ENCODE assay signal across 5 fruit fly cellular contexts in the genomic region with DNA sequence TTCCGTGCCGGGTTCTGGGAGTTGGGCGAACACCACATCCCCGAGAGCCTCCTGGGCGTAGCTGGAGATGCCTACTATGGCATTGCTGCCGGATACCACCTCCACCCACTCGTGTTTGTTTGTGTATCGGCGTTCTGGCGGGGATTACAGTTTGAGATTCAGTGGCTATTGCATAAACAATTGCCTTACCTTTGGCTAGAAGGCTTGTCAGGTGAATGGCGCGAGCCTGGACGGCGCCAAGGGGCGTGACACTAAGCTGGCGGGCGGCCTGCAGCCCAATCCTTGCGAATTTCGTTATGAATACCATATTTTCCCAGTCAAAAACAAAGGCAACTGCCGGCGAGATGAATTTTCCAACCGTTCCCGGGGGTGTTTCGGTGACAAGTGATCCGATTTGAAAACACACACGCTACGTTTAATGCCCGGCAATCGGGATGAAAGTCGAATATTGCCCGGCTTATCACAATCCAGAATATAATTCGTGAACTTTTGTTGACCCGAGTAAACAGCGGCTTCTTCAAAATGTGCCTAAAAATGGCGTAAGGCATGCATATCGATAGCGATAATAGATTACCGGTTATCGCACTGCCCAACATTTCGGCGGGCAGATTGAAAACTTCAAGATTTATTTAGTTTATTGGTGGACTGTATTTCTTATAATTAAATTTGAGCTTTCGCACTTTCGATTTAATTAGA.
TF ChIP-seq lines count a peak whose summit lies in the region.

A gene (minus strand): TSS at position 511 of the 696 bp plus-strand sequence.

- TF ChIP-seq CTCF in whole organism, embryonic (GFP tag; optimal IDR thresholded peaks at IDR 0.05; lab: Kevin White, UChicago) = peak; percentile 4

TF ChIP-seq in whole organism, adult, 20 proteins besides CTCF, POLR2A, EP300 and RAD21:
- TF ChIP-seq CG7101 (tag; optimal IDR thresholded peaks at IDR 0.05; lab: Kevin White, UChicago) (peak; percentile 29), Mnt (GFP tag; optimal IDR thresholded peaks at IDR 0.05; lab: Kevin White, UChicago) (peak; percentile 37), cic (GFP tag; optimal IDR thresholded peaks at IDR 0.05; lab: Kevin White, UChicago) (peak; percentile 53), cnc (optimal IDR thresholded peaks at IDR 0.05; lab: Kevin White, UChicago) (no peak)

TF ChIP-seq in whole organism, embryonic, 481 proteins besides CTCF, POLR2A, EP300 and RAD21 (continues in another document):
- TF ChIP-seq salm (tag; optimal IDR thresholded peaks at IDR 0.05; lab: Kevin White, UChicago) (no peak), gcm (GFP tag; optimal IDR thresholded peaks at IDR 0.05; lab: Kevin White, UChicago) (no peak), CG15696 (tag; optimal IDR thresholded peaks at IDR 0.05; lab: Kevin White, UChicago) (peak; percentile 36), CG31388 (GFP tag; optimal IDR thresholded peaks at IDR 0.05; lab: Kevin White, UChicago) (no peak), CG13287 (GFP tag; IDR thresholded peaks at IDR 0.05; lab: Robert Waterston, UW; ENCODE audit: partially characterized antibody) (peak; percentile 73), Rfx (GFP tag; IDR thresholded peaks at IDR 0.05; lab: Robert Waterston, UW) (no peak), so (GFP tag; IDR thresholded peaks at IDR 0.05; lab: Robert Waterston, UW) (no peak), CG15601 (tag; optimal IDR thresholded peaks at IDR 0.05; lab: Kevin White, UChicago) (peak; percentile 7), sna (GFP tag; IDR thresholded peaks at IDR 0.05; lab: Robert Waterston, UW; ENCODE audit: partially characterized antibody) (peak; percentile 66), CG6654 (GFP tag; optimal IDR thresholded peaks at IDR 0.05; lab: Kevin White, UChicago) (peak; percentile 97), trem (tag; optimal IDR thresholded peaks at IDR 0.05; lab: Kevin White, UChicago) (peak; percentile 47), Deaf1 (tag; optimal IDR thresholded peaks at IDR 0.05; lab: Kevin White, UChicago) (peak; percentile 9), GATAe (GFP tag; conservative IDR thresholded peaks at IDR 0.05; lab: Robert Waterston, UW) (no peak), Hr78 (GFP tag; optimal IDR thresholded peaks at IDR 0.05; lab: Kevin White, UChicago) (peak in 1 of 2 experiments; percentile 99), CG1602 (GFP tag; optimal IDR thresholded peaks at IDR 0.05; lab: Kevin White, UChicago) (no peak), HmgZ (tag; optimal IDR thresholded peaks at IDR 0.05; lab: Kevin White, UChicago) (peak; percentile 19), usp (GFP tag; optimal IDR thresholded peaks at IDR 0.05; lab: Kevin White, UChicago) (no peak), CG14710 (tag; optimal IDR thresholded peaks at IDR 0.05; lab: Kevin White, UChicago) (peak; percentile 23), HLHmδ (GFP tag; optimal IDR thresholded peaks at IDR 0.05; lab: Kevin White, UChicago) (peak; percentile 45)

TF ChIP-seq in whole organism, prepupa, 60 proteins besides CTCF, POLR2A, EP300 and RAD21 (continues in another document):
- TF ChIP-seq CG11902 (GFP tag; optimal IDR thresholded peaks at IDR 0.05; lab: Kevin White, UChicago) (no peak), acj6 (GFP tag; optimal IDR thresholded peaks at IDR 0.05; lab: Kevin White, UChicago) (no peak), topi (GFP tag; optimal IDR thresholded peaks at IDR 0.05; lab: Kevin White, UChicago) (no peak), Hr39 (GFP tag; optimal IDR thresholded peaks at IDR 0.05; lab: Kevin White, UChicago) (no peak), salr (GFP tag; optimal IDR thresholded peaks at IDR 0.05; lab: Kevin White, UChicago) (no peak), Smox (GFP tag; optimal IDR thresholded peaks at IDR 0.05; lab: Kevin White, UChicago) (no peak), fkh (GFP tag; optimal IDR thresholded peaks at IDR 0.05; lab: Kevin White, UChicago) (peak; percentile 96), CG11294 (GFP tag; IDR thresholded peaks at IDR 0.05; lab: Robert Waterston, UW) (no peak), dac (GFP tag; optimal IDR thresholded peaks at IDR 0.05; lab: Kevin White, UChicago) (no peak), CG8632 (GFP tag; optimal IDR thresholded peaks at IDR 0.05; lab: Kevin White, UChicago) (no peak), eg (GFP tag; IDR thresholded peaks at IDR 0.05; lab: Robert Waterston, UW) (no peak), Hr38 (GFP tag; optimal IDR thresholded peaks at IDR 0.05; lab: Kevin White, UChicago) (no peak), CG4318 (GFP tag; optimal IDR thresholded peaks at IDR 0.05; lab: Kevin White, UChicago) (no peak), CG6792 (GFP tag; optimal IDR thresholded peaks at IDR 0.05; lab: Kevin White, UChicago) (no peak), Ets21C (GFP tag; optimal IDR thresholded peaks at IDR 0.05; lab: Kevin White, UChicago) (no peak), CG10669 (GFP tag; optimal IDR thresholded peaks at IDR 0.05; lab: Kevin White, UChicago) (no peak), CG3032 (tag; optimal IDR thresholded peaks at IDR 0.05; lab: Kevin White, UChicago) (no peak), CG7368 (GFP tag; optimal IDR thresholded peaks at IDR 0.05; lab: Kevin White, UChicago) (no peak), fd85E (GFP tag; optimal IDR thresholded peaks at IDR 0.05; lab: Kevin White, UChicago) (no peak), CG34406 (GFP tag; optimal IDR thresholded peaks at IDR 0.05; lab: Kevin White, UChicago) (no peak), CG31627 (GFP tag; optimal IDR thresholded peaks at IDR 0.05; lab: Kevin White, UChicago) (no peak), spab (GFP tag; optimal IDR thresholded peaks at IDR 0.05; lab: Kevin White, UChicago) (no peak)

TF ChIP-seq in whole organism, pupa, 21 proteins besides CTCF, POLR2A, EP300 and RAD21:
- TF ChIP-seq CG8159 (tag; optimal IDR thresholded peaks at IDR 0.05; lab: Kevin White, UChicago) (no peak), Pif1A (GFP tag; optimal IDR thresholded peaks at IDR 0.05; lab: Kevin White, UChicago) (no peak), EcR (GFP tag; optimal IDR thresholded peaks at IDR 0.05; lab: Kevin White, UChicago) (peak; percentile 77)

TF ChIP-seq in whole organism, wandering third instar larva, 38 proteins besides CTCF, POLR2A, EP300 and RAD21:
- TF ChIP-seq dsf (GFP tag; optimal IDR thresholded peaks at IDR 0.05; lab: Kevin White, UChicago; ENCODE audit: borderline replicate concordance) = no peak
- peak; percentile 7 for TF ChIP-seq Sp1 (GFP tag; optimal IDR thresholded peaks at IDR 0.05; lab: Kevin White, UChicago)
- peak; percentile 36 for TF ChIP-seq Hnf4 (GFP tag; optimal IDR thresholded peaks at IDR 0.05; lab: Kevin White, UChicago)
- TF ChIP-seq lola (GFP tag; optimal IDR thresholded peaks at IDR 0.05; lab: Kevin White, UChicago) = no peak
- peak in 1 of 2 experiments; percentile 10 for TF ChIP-seq foxo (GFP tag; optimal IDR thresholded peaks at IDR 0.05; lab: Kevin White, UChicago)
- peak; percentile 25 for TF ChIP-seq Myc (optimal IDR thresholded peaks at IDR 0.05; lab: Kevin White, UChicago)
- TF ChIP-seq Rel (GFP tag; optimal IDR thresholded peaks at IDR 0.05; lab: Kevin White, UChicago) = no peak
- peak; percentile 47 for TF ChIP-seq Rel (tag; optimal IDR thresholded peaks at IDR 0.05; lab: Kevin White, UChicago)
- TF ChIP-seq brk (GFP tag; optimal IDR thresholded peaks at IDR 0.05; lab: Kevin White, UChicago) = no peak
- peak; percentile 27 for TF ChIP-seq h (GFP tag; optimal IDR thresholded peaks at IDR 0.05; lab: Kevin White, UChicago)
TF ChIP-seq in whole organism, wandering third instar larva: peak in this region for 6.
